Worm (Caenorhabditis elegans): ENCODE measurements around the gene mrps-14.

DNA sequence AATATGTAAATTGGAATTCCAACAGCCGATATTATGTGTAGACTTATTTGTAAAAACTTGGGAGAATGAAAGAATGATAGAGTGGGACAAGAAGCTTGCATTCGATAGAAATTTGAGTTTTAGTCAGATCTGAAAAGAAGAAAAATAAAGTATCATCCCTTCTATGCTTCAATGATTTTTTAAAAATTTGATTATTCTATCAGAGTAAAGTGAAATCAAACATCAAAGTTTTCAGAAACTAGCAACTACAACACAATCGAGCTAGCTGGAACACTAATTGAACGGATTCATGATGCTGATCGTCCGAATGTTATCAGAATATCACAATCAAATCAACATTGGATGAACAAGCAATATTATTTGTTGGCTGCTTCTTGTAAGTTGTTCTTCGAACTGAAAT lies 15.3 kb downstream of the mrps-14 start, which contains the start of gene srh-135:
- TF ChIP-seq ztf-11 (tag; optimal IDR thresholded peaks at IDR 0.05) (no peak), nhr-6 (tag; optimal IDR thresholded peaks at IDR 0.05) (no peak), dpl-1 (GFP tag; optimal IDR thresholded peaks at IDR 0.05) (no peak), cey-2 (tag; optimal IDR thresholded peaks at IDR 0.05; ENCODE audit: borderline replicate concordance, insufficient read depth) (no peak), F37D6.2 (tag; optimal IDR thresholded peaks at IDR 0.05) (no peak), zag-1 (tag; optimal IDR thresholded peaks at IDR 0.05) (no peak), arid-1 (GFP tag; conservative IDR thresholded peaks at IDR 0.05) (no peak), unc-62 (GFP tag; optimal IDR thresholded peaks at IDR 0.05 in 1 of 2) (peak in 1 of 2 experiments; percentile 54), unc-62 (tag; optimal IDR thresholded peaks at IDR 0.05) (no peak), nhr-76 (tag; optimal IDR thresholded peaks at IDR 0.05) (no peak), R02D3.7 (tag; optimal IDR thresholded peaks at IDR 0.05) (no peak), aly-2 (tag; optimal IDR thresholded peaks at IDR 0.05) (no peak)

Measured in whole organism, L4 larva.